Worm (Caenorhabditis elegans): ENCODE data around the gene col-114.

ce11 chrIV:7212769-7213168, 33.7 kb downstream of the col-114 start:
- no peak for TF ChIP-seq nhr-237 (tag; optimal IDR thresholded peaks at IDR 0.05)
- peak; percentile 27 for TF ChIP-seq pqm-1 (tag; optimal IDR thresholded peaks at IDR 0.05)
- no peak for TF ChIP-seq unc-62 (GFP tag; optimal IDR thresholded peaks at IDR 0.05)
- TF ChIP-seq nhr-76 (tag; optimal IDR thresholded peaks at IDR 0.05), result no peak
- no peak for TF ChIP-seq lin-15B (tag; optimal IDR thresholded peaks at IDR 0.05)
- no peak for TF ChIP-seq egl-27 (tag; optimal IDR thresholded peaks at IDR 0.05)
- no peak for TF ChIP-seq ama-1 (optimal IDR thresholded peaks at IDR 0.05)
- TF ChIP-seq nhr-25 (tag; optimal IDR thresholded peaks at IDR 0.05), result no peak
- no peak for TF ChIP-seq skn-1 (tag; optimal IDR thresholded peaks at IDR 0.05)
- TF ChIP-seq aly-2 (tag; optimal IDR thresholded peaks at IDR 0.05), result no peak
